Fruit fly (Drosophila melanogaster) whole organism, prepupa: ENCODE data around the gene Jhbp11.

Experiments used
- Blimp-1 ChIP-seq: fragments of 200-800 bp; sonication (Bioruptor generic); optimal IDR thresholded peaks from 3 replicates; lab custom pipeline; 2017; ENCODE audit warnings: missing biosample characterization, missing genetic modification characterization, mild to moderate bottlenecking, moderate library complexity, missing genetic modification reagents
- CG10669 ChIP-seq: fragments of 200-800 bp; sonication (Bioruptor generic); optimal IDR thresholded peaks from 3 replicates; lab custom pipeline; 2018; ENCODE audit warnings: missing biosample characterization, mild to moderate bottlenecking, missing genetic modification characterization, moderate library complexity
- CG11762 ChIP-seq: fragments of 200-800 bp; sonication (Bioruptor generic); optimal IDR thresholded peaks from 3 replicates; lab custom pipeline; 2016; ENCODE audit warnings: missing biosample characterization, missing genetic modification characterization; ENCODE audit not compliant: insufficient read depth
- CG11902 ChIP-seq: fragments of 200-800 bp; sonication (Bioruptor generic); optimal IDR thresholded peaks from 3 replicates; lab custom pipeline; 2016; ENCODE audit warnings: missing biosample characterization, missing genetic modification characterization
- CG15336 ChIP-seq: fragments of 200-800 bp; sonication (Bioruptor generic); IDR thresholded peaks from 2 replicates; pipeline ENCODE4 v1.3.6; 2022; ENCODE audit warnings: missing biosample characterization, missing genetic modification characterization
- CG1621 ChIP-seq: fragments of 200-800 bp; sonication (Bioruptor generic); optimal IDR thresholded peaks from 3 replicates; lab custom pipeline; 2018; ENCODE audit warnings: missing biosample characterization, mild to moderate bottlenecking, missing genetic modification characterization
- CG16779 ChIP-seq: fragments of 200-800 bp; sonication (Bioruptor generic); optimal IDR thresholded peaks from 3 replicates; lab custom pipeline; 2017; ENCODE audit warnings: missing biosample characterization, mild to moderate bottlenecking, missing genetic modification characterization
- CG3032 ChIP-seq: fragments of 200-800 bp; optimal IDR thresholded peaks from 2 replicates; lab custom pipeline; 2019; ENCODE audit warnings: missing biosample characterization, mild to moderate bottlenecking, missing genetic modification characterization, moderate library complexity
- CG32006 ChIP-seq: fragments of 200-800 bp; sonication (Bioruptor generic); optimal IDR thresholded peaks from 3 replicates; lab custom pipeline; 2017; ENCODE audit warnings: missing biosample characterization, mild to moderate bottlenecking, missing genetic modification characterization
- CG34406 ChIP-seq: fragments of 200-800 bp; sonication (Bioruptor generic); optimal IDR thresholded peaks from 3 replicates; lab custom pipeline; 2016; ENCODE audit warnings: missing biosample characterization, missing genetic modification characterization
- CG6163 ChIP-seq: fragments of 200-800 bp; sonication (Bioruptor generic); IDR thresholded peaks from 3 replicates; pipeline ENCODE4 v1.3.6; 2022; ENCODE audit warnings: missing biosample characterization, missing genetic modification characterization
- CG6276 ChIP-seq: fragments of 200-800 bp; sonication (Bioruptor generic); optimal IDR thresholded peaks from 2 replicates; lab custom pipeline; 2017; ENCODE audit warnings: missing biosample characterization, mild to moderate bottlenecking, missing genetic modification characterization
- CG6792 ChIP-seq: fragments of 200-800 bp; sonication (Bioruptor generic); optimal IDR thresholded peaks from 3 replicates; lab custom pipeline; 2016; ENCODE audit warnings: missing biosample characterization, missing genetic modification characterization
- CG6808 ChIP-seq: fragments of 200-800 bp; sonication (Bioruptor generic); optimal IDR thresholded peaks from 3 replicates; lab custom pipeline; 2017; ENCODE audit warnings: missing biosample characterization, missing genetic modification characterization, mild to moderate bottlenecking, moderate library complexity, missing genetic modification reagents
- CG6854 ChIP-seq: fragments of 200-800 bp; sonication (Bioruptor generic); optimal IDR thresholded peaks from 2 replicates; lab custom pipeline; 2017; ENCODE audit warnings: missing biosample characterization, mild to moderate bottlenecking, missing genetic modification characterization
- CG8119 ChIP-seq: fragments of 200-800 bp; sonication (Bioruptor generic); IDR thresholded peaks from 3 replicates; pipeline ENCODE4 v1.3.6; 2022; ENCODE audit warnings: missing biosample characterization, missing genetic modification characterization
- CG8319 ChIP-seq: fragments of 200-800 bp; sonication (Bioruptor generic); optimal IDR thresholded peaks from 3 replicates; lab custom pipeline; 2016; ENCODE audit warnings: missing biosample characterization, missing genetic modification characterization
- CG9139 ChIP-seq: fragments of 200-800 bp; sonication (Bioruptor generic); optimal IDR thresholded peaks from 3 replicates; lab custom pipeline; 2017; ENCODE audit warnings: missing biosample characterization, mild to moderate bottlenecking, missing genetic modification characterization
- Eip75B ChIP-seq: fragments of 200-800 bp; sonication (Bioruptor generic); optimal IDR thresholded peaks from 3 replicates; lab custom pipeline; 2016; ENCODE audit warnings: missing biosample characterization, missing genetic modification characterization
- Eip78C ChIP-seq: fragments of 200-800 bp; sonication (Bioruptor generic); peaks from one replicate; lab custom pipeline; 2016; ENCODE audit warnings: missing biosample characterization, missing genetic modification characterization
- Eip93F ChIP-seq: fragments of 200-800 bp; sonication (Bioruptor generic); optimal IDR thresholded peaks from 2 replicates; lab custom pipeline; 2016; ENCODE audit warnings: missing biosample characterization, mild to moderate bottlenecking, missing genetic modification characterization
- Ets21C ChIP-seq: fragments of 200-800 bp; sonication (Bioruptor generic); optimal IDR thresholded peaks from 3 replicates; lab custom pipeline; 2016; ENCODE audit warnings: missing biosample characterization, missing genetic modification characterization
- Ets96B ChIP-seq: fragments of 200-800 bp; optimal IDR thresholded peaks from 2 replicates; lab custom pipeline; 2019; ENCODE audit warnings: missing biosample characterization, mild to moderate bottlenecking, missing genetic modification characterization, moderate library complexity
- Gug ChIP-seq: fragments of 200-800 bp; sonication (Bioruptor generic); IDR thresholded peaks from 2 replicates; pipeline ENCODE4 v1.3.6; 2022; ENCODE audit warnings: missing biosample characterization, missing genetic modification characterization
- Hr38 ChIP-seq: sonication (Bioruptor generic); optimal IDR thresholded peaks from 2 replicates; lab custom pipeline; 2016; ENCODE audit warnings: missing biosample characterization, missing genetic modification characterization
- Hr4 ChIP-seq: fragments of 200-800 bp; sonication (Bioruptor generic); optimal IDR thresholded peaks from 3 replicates; lab custom pipeline; 2016; ENCODE audit warnings: missing biosample characterization, missing genetic modification characterization
- Lpt ChIP-seq: fragments of 200-800 bp; sonication (Bioruptor generic); optimal IDR thresholded peaks from 3 replicates; lab custom pipeline; 2016; ENCODE audit warnings: missing biosample characterization, missing genetic modification characterization
- OdsH ChIP-seq: fragments of 200-800 bp; sonication (Bioruptor generic); optimal IDR thresholded peaks from 3 replicates; lab custom pipeline; 2016; ENCODE audit warnings: missing biosample characterization, missing genetic modification characterization
- Smox ChIP-seq: fragments of 200-800 bp; sonication (Bioruptor generic); optimal IDR thresholded peaks from 3 replicates; lab custom pipeline; 2016; ENCODE audit warnings: missing biosample characterization, missing genetic modification characterization
- Sox15 ChIP-seq: fragments of 200-800 bp; sonication (Bioruptor generic); optimal IDR thresholded peaks from 3 replicates; lab custom pipeline; 2016; ENCODE audit warnings: missing biosample characterization, missing genetic modification characterization
- achi ChIP-seq: fragments of 200-800 bp; sonication (Bioruptor generic); optimal IDR thresholded peaks from 3 replicates; lab custom pipeline; 2016; ENCODE audit warnings: missing biosample characterization, missing genetic modification characterization
- acj6 ChIP-seq: fragments of 200-800 bp; sonication (Bioruptor generic); optimal IDR thresholded peaks from 3 replicates; lab custom pipeline; 2016; ENCODE audit warnings: missing biosample characterization, missing genetic modification characterization
- cyc ChIP-seq: fragments of 200-800 bp; sonication (Bioruptor generic); optimal IDR thresholded peaks from 3 replicates; lab custom pipeline; 2016; ENCODE audit warnings: missing biosample characterization, missing genetic modification characterization
- dac ChIP-seq: fragments of 200-800 bp; sonication (Bioruptor generic); optimal IDR thresholded peaks from 2 replicates; lab custom pipeline; 2017; ENCODE audit warnings: missing biosample characterization, mild to moderate bottlenecking, missing genetic modification characterization
- dsx ChIP-seq: fragments of 200-800 bp; optimal IDR thresholded peaks from 3 replicates; lab custom pipeline; 2019; ENCODE audit warnings: missing biosample characterization, mild to moderate bottlenecking, missing genetic modification characterization, moderate library complexity; ENCODE audit not compliant: poor library complexity, severe bottlenecking
- eg ChIP-seq: fragments of 200-800 bp; sonication (Bioruptor generic); IDR thresholded peaks from 3 replicates; pipeline ENCODE4 v1.3.6; 2022; ENCODE audit warnings: missing biosample characterization, missing genetic modification characterization
- esn ChIP-seq: fragments of 200-800 bp; sonication (Bioruptor generic); optimal IDR thresholded peaks from 2 replicates; lab custom pipeline; 2016; ENCODE audit warnings: missing biosample characterization, mild to moderate bottlenecking, missing genetic modification characterization, moderate library complexity
- fd85E ChIP-seq: fragments of 200-800 bp; sonication (Bioruptor generic); optimal IDR thresholded peaks from 3 replicates; lab custom pipeline; 2016; ENCODE audit warnings: missing biosample characterization, missing genetic modification characterization
- fkh ChIP-seq: fragments of 200-800 bp; sonication (Bioruptor generic); optimal IDR thresholded peaks from 3 replicates; lab custom pipeline; 2017; ENCODE audit warnings: missing biosample characterization, mild to moderate bottlenecking, missing genetic modification characterization, moderate library complexity
- lz ChIP-seq: fragments of 200-800 bp; sonication (Bioruptor generic); optimal IDR thresholded peaks from 3 replicates; lab custom pipeline; 2016; ENCODE audit warnings: missing biosample characterization, missing genetic modification characterization
- net ChIP-seq: fragments of 200-800 bp; sonication (Bioruptor generic); optimal IDR thresholded peaks from 3 replicates; lab custom pipeline; 2016; ENCODE audit warnings: missing biosample characterization, missing genetic modification characterization
- pdm3 ChIP-seq: fragments of 200-800 bp; sonication (Bioruptor generic); optimal IDR thresholded peaks from 3 replicates; lab custom pipeline; 2016; ENCODE audit warnings: missing biosample characterization, missing genetic modification characterization
- salr ChIP-seq, 2 experiments: fragments of 200-800 bp; sonication (Bioruptor generic); optimal IDR thresholded peaks; 3 replicates each; lab custom pipeline; 2016 to 2018; ENCODE audit warnings: missing biosample characterization in 2 of 2, missing genetic modification characterization in 2 of 2, mild to moderate bottlenecking in 1 of 2
- spab ChIP-seq: fragments of 200-800 bp; sonication (Bioruptor generic); optimal IDR thresholded peaks from 2 replicates; lab custom pipeline; 2017; ENCODE audit warnings: missing biosample characterization, mild to moderate bottlenecking, missing genetic modification characterization, missing genetic modification reagents
- ss ChIP-seq, 2 experiments: fragments of 200-800 bp; sonication (Bioruptor generic); optimal IDR thresholded peaks; 2 replicates in 1 of 2; 3 replicates in 1 of 2; lab custom pipeline; 2017 to 2018; ENCODE audit warnings: mild to moderate bottlenecking in 2 of 2, missing biosample characterization in 2 of 2, missing genetic modification characterization in 2 of 2, moderate library complexity in 1 of 2
- topi ChIP-seq: fragments of 200-800 bp; sonication (Bioruptor generic); optimal IDR thresholded peaks from 3 replicates; lab custom pipeline; 2016; ENCODE audit warnings: missing biosample characterization, missing genetic modification characterization

The Jhbp11 gene

dm6 chr3R:27069201-27069600 lies 31.8 kb upstream of the Jhbp11 start:
- peak; percentile 57 for TF ChIP-seq dsx (GFP tag; lab: Kevin White, UChicago)
- TF ChIP-seq Eip78C = peak; percentile 61
- peak; percentile 37 for TF ChIP-seq CG6276 (GFP tag; lab: Kevin White, UChicago)
- no peak for TF ChIP-seq acj6 (GFP tag; lab: Kevin White, UChicago)
- TF ChIP-seq Ets96B (tag; lab: Kevin White, UChicago) = peak; percentile 56
- TF ChIP-seq CG16779 (tag; lab: Kevin White, UChicago) = peak; percentile 26
- peak; percentile 56 for TF ChIP-seq spab (GFP tag; lab: Kevin White, UChicago)
- TF ChIP-seq fd85E (GFP tag; lab: Kevin White, UChicago) = no peak
- TF ChIP-seq CG6808 = peak; percentile 63
- TF ChIP-seq CG8119 (GFP tag; lab: Robert Waterston, UW) = 0 out of 3 replicates have a peak, but pooled peaks have one; percentile 23
- TF ChIP-seq CG6163 = peak; percentile 76
- no peak for TF ChIP-seq CG11902 (GFP tag; lab: Kevin White, UChicago)
- peak; percentile 59; the same call in 2 of the 3 replicates for TF ChIP-seq eg (GFP tag; lab: Robert Waterston, UW)
- TF ChIP-seq topi (GFP tag; lab: Kevin White, UChicago) = no peak
- peak; percentile 36 to 44 for TF ChIP-seq ss (GFP tag; optimal IDR thresholded peaks at IDR 0.05; lab: Kevin White, UChicago)
- TF ChIP-seq fkh (GFP tag; lab: Kevin White, UChicago) = peak; percentile 73
- peak; percentile 38 for TF ChIP-seq CG1621 (tag; lab: Kevin White, UChicago)
- TF ChIP-seq Hr4 = peak; percentile 3
- no peak for TF ChIP-seq dac (GFP tag; lab: Kevin White, UChicago)
- peak; percentile 13 for TF ChIP-seq CG9139 (GFP tag; lab: Kevin White, UChicago)

DNA sequence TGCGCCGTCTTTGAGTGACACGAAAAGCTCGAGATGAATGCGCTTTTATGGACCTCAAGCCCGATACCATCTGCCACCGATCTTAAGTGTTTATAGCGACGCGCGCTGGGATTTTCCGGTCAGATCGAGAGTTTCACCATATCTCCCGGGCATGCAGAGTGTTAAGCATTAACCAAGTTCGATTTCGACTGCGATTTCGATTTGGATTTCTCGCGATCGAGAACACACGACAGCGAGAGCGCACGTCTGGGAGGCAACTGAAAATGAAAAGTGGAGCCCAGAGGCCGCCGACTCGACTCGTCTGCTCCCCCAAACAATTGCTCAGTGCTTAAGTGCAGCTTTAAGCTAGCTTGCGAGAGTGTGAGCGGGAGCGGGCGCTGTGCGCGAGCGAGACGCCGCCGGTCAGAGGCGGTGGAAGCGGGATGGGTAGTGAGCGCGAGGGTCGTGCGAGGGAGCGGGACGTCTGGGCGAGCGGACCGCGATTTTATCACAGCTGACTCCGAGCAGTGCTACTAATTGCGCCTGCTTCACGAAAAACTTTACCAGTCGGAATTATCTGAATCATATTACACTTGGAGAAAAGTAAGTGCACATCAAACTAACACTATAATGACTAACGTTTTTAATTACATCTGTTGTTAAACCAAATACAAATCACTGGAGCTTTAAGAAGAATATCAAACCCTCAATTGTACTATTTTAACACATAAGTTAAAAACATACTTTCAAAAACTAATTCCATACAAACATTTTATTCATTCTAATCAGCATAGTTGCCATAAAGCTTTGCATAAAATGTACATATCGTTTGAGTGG lies 31.0 kb upstream of the Jhbp11 start, which contains the start of gene spz:
TSS of gene spz (minus strand) at position 261 of the 816 bp plus-strand sequence.
- TF ChIP-seq net (GFP tag; lab: Kevin White, UChicago) (peak; percentile 13), CG6163 (peak; percentile 20; the same call in 1 of the 3 replicates), eg (GFP tag; lab: Robert Waterston, UW) (peak; percentile 58; the same call in 2 of the 3 replicates), fkh (GFP tag; lab: Kevin White, UChicago) (no peak), acj6 (GFP tag; lab: Kevin White, UChicago) (no peak), Sox15 (GFP tag; lab: Kevin White, UChicago) (no peak), CG10669 (GFP tag; lab: Kevin White, UChicago) (peak; percentile 61), Gug (GFP tag; lab: Robert Waterston, UW) (no peak), topi (GFP tag; lab: Kevin White, UChicago) (no peak), CG11762 (GFP tag; lab: Kevin White, UChicago) (peak; percentile 12), cyc (GFP tag; lab: Kevin White, UChicago) (no peak), CG3032 (tag; lab: Kevin White, UChicago) (no peak), Smox (GFP tag; lab: Kevin White, UChicago) (no peak), CG16779 (tag; lab: Kevin White, UChicago) (no peak), ss (GFP tag; optimal IDR thresholded peaks at IDR 0.05; lab: Kevin White, UChicago) (peak in 1 of 2 experiments; percentile 16), CG8319 (GFP tag; lab: Kevin White, UChicago) (no peak), pdm3 (GFP tag; lab: Kevin White, UChicago) (peak; percentile 4), CG8119 (GFP tag; lab: Robert Waterston, UW) (peak; percentile 33; the same call in 1 of the 3 replicates), Hr4 (peak; percentile 40), Ets96B (tag; lab: Kevin White, UChicago) (no peak), Blimp-1 (GFP tag; lab: Kevin White, UChicago) (peak; percentile 48), CG34406 (no peak), OdsH (peak; percentile 22), achi (GFP tag; lab: Kevin White, UChicago) (no peak), Eip75B (GFP tag; lab: Kevin White, UChicago) (no peak), Ets21C (no peak), salr (GFP tag; optimal IDR thresholded peaks at IDR 0.05; lab: Kevin White, UChicago) (no peak), CG6854 (GFP tag; lab: Kevin White, UChicago) (no peak), CG32006 (GFP tag; lab: Kevin White, UChicago) (no peak), Eip93F (GFP tag; lab: Kevin White, UChicago) (no peak), esn (GFP tag; lab: Kevin White, UChicago) (no peak), dsx (GFP tag; lab: Kevin White, UChicago) (peak; percentile 19), Lpt (GFP tag; lab: Kevin White, UChicago) (peak; percentile 4), CG15336 (peak; percentile 47), lz (no peak), CG6792 (GFP tag; lab: Kevin White, UChicago) (no peak), Hr38 (GFP tag; lab: Kevin White, UChicago) (no peak)
